Worm (Caenorhabditis elegans) whole organism, midembryonic: ENCODE measurements around the gene sgn-1.
A peak's percentile ranks its signal among the peaks of the same experiment; 100 is the strongest.

ENCODE experiments used
- T22C8.4 ChIP-seq: fragments of 200-800 bp; sonication (Bioruptor generic); IDR thresholded peaks from 2 replicates; pipeline ENCODE4 v1.3.6; 2022; ENCODE audit warnings: missing genetic modification characterization, missing compliant biosample characterization
- cog-1 ChIP-seq: sonication (generic microtip); optimal IDR thresholded peaks from 2 replicates; lab custom pipeline; 2016; ENCODE audit warnings: missing genetic modification characterization, missing compliant biosample characterization
- flt-1 ChIP-seq: fragments of 200-800 bp; sonication (Bioruptor generic); IDR thresholded peaks from 2 replicates; pipeline ENCODE4 v1.3.6; 2022; ENCODE audit warnings: missing genetic modification characterization, missing compliant biosample characterization
- klf-2 ChIP-seq: fragments of 200-800 bp; sonication (Bioruptor generic); conservative IDR thresholded peaks from 2 replicates; pipeline ENCODE4 v1.3.6; 2022; ENCODE audit warnings: missing genetic modification reagents, missing genetic modification characterization, missing compliant biosample characterization
- med-1 ChIP-seq: sonication (generic microtip); optimal IDR thresholded peaks from 2 replicates; lab custom pipeline; 2017; ENCODE audit warnings: missing genetic modification characterization, mild to moderate bottlenecking, missing compliant biosample characterization, antibody characterized with exemption, missing genetic modification reagents; ENCODE audit not compliant: insufficient read depth
- ref-1 ChIP-seq: fragments of 200-800 bp; sonication (Bioruptor generic); conservative IDR thresholded peaks from 2 replicates; pipeline ENCODE4 v1.3.6; 2022; ENCODE audit warnings: missing genetic modification reagents, missing genetic modification characterization, missing compliant biosample characterization
- tab-1 ChIP-seq: fragments of 200-800 bp; sonication (Bioruptor generic); IDR thresholded peaks from 2 replicates; pipeline ENCODE4 v1.3.6; 2022; ENCODE audit warnings: missing genetic modification characterization, missing compliant biosample characterization
- ztf-23 ChIP-seq: fragments of 200-800 bp; sonication (Bioruptor generic); IDR thresholded peaks from 2 replicates; pipeline ENCODE4 v1.3.6; 2022; ENCODE audit warnings: missing genetic modification reagents, missing genetic modification characterization, missing compliant biosample characterization
- ztf-29 ChIP-seq: fragments of 200-800 bp; sonication (Bioruptor generic); IDR thresholded peaks from 2 replicates; pipeline ENCODE4 v1.3.6; 2022; ENCODE audit warnings: missing genetic modification reagents, missing genetic modification characterization, missing compliant biosample characterization

The sgn-1 gene

ce11 chrII:8784235-8784928 lies 912 bp upstream of the sgn-1 start:
- TF ChIP-seq T22C8.4 (GFP tag; lab: Robert Waterston, UW) (no peak), ref-1 (GFP tag; lab: Robert Waterston, UW) (no peak), ztf-29 (GFP tag; lab: Robert Waterston, UW) (no peak), ztf-23 (0 out of 2 replicates have a peak, but pooled peaks have one; percentile 46), tab-1 (GFP tag; lab: Robert Waterston, UW) (0 out of 2 replicates have a peak, but pooled peaks have one; percentile 11)

DNA sequence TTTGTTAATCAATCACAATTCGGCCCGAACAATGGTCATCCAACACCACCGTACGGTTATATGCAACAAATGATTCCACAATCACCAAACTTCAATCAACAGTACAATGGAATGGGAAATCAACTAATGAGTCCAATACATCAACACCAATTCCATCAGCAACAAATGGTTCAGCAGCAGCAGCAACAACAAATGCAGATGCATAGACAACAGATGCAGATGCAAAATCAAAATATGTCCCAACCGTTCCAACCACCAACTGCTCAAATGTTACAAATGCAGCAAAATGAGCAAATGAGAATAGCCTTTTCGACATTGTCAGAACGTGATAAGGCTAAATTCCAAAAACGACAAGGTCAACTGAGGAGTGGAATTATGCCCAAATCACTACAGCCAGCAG lies 7.0 kb downstream of the sgn-1 start:
- TF ChIP-seq klf-2 (GFP tag; lab: Robert Waterston, UW) (no peak), med-1 (GFP tag; lab: Kevin White, UChicago) (no peak), ztf-29 (GFP tag; lab: Robert Waterston, UW) (no peak), flt-1 (no peak), ztf-23 (no peak), ref-1 (GFP tag; lab: Robert Waterston, UW) (no peak), tab-1 (GFP tag; lab: Robert Waterston, UW) (no peak), T22C8.4 (GFP tag; lab: Robert Waterston, UW) (no peak), cog-1 (tag; lab: Kevin White, UChicago) (no peak)

- TF ChIP-seq ztf-29 (GFP tag; lab: Robert Waterston, UW) (no peak), cog-1 (tag; lab: Kevin White, UChicago) (no peak), T22C8.4 (GFP tag; lab: Robert Waterston, UW) (no peak), ref-1 (GFP tag; lab: Robert Waterston, UW) (no peak), klf-2 (GFP tag; lab: Robert Waterston, UW) (no peak), tab-1 (GFP tag; lab: Robert Waterston, UW) (no peak), med-1 (GFP tag; lab: Kevin White, UChicago) (no peak)
Measured at ce11 chrII:8770675-8771074, 12.8 kb downstream of the sgn-1 start, which contains the start of gene let-19. let-19 (plus strand) TSS chrII:8770975.

ce11 chrII:8769375-8769774 lies 14.1 kb downstream of the sgn-1 start:
- no peak for TF ChIP-seq T22C8.4 (GFP tag; lab: Robert Waterston, UW)
- TF ChIP-seq ztf-23: 0 out of 2 replicates have a peak, but pooled peaks have one; percentile 40
- no peak for TF ChIP-seq flt-1

DNA sequence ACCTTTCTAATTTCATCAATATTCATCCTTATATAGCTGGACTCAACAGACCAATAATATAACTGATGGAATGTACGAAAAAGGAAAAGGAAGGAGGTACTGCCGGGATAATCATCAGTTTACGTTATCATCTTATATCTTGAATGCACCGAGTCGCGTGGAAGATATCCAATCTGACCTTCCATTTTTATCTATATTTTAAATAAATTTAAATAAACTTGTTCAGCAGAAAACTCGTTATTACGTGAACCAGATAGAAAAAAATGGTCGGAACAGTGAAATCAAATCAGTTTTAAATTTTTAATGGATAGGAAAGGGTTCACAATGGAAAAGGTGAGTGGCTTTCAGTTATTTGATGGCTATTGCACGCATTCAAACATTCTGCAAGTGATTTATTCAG lies 16.6 kb downstream of the sgn-1 start, which contains the start of gene pah-1:
pah-1 (minus strand) TSS at position 101 of the 400 bp plus-strand sequence.
- TF ChIP-seq tab-1 (GFP tag; lab: Robert Waterston, UW) (no peak), T22C8.4 (GFP tag; lab: Robert Waterston, UW) (no peak), ztf-23 (no peak), flt-1 (no peak), ztf-29 (GFP tag; lab: Robert Waterston, UW) (no peak), cog-1 (tag; lab: Kevin White, UChicago) (no peak), klf-2 (GFP tag; lab: Robert Waterston, UW) (no peak), med-1 (GFP tag; lab: Kevin White, UChicago) (no peak), ref-1 (GFP tag; lab: Robert Waterston, UW) (no peak)

ce11 chrII:8766475-8766874 lies 17.0 kb downstream of the sgn-1 start, which contains the start of the genes nsph-1.1 and K08F8.15:
nsph-1.1 (plus strand) TSS chrII:8766775.
K08F8.15 (plus strand) TSS chrII:8766809.
- TF ChIP-seq klf-2 (GFP tag; lab: Robert Waterston, UW) (no peak), flt-1 (no peak), med-1 (GFP tag; lab: Kevin White, UChicago) (no peak), ref-1 (GFP tag; lab: Robert Waterston, UW) (no peak)

- TF ChIP-seq klf-2 (GFP tag; lab: Robert Waterston, UW) (no peak), ztf-29 (GFP tag; lab: Robert Waterston, UW) (no peak), ref-1 (GFP tag; lab: Robert Waterston, UW) (no peak), flt-1 (no peak), ztf-23 (no peak), T22C8.4 (GFP tag; lab: Robert Waterston, UW) (no peak)
Measured at ce11 chrII:8765131-8765530, 18.3 kb downstream of the sgn-1 start.

DNA sequence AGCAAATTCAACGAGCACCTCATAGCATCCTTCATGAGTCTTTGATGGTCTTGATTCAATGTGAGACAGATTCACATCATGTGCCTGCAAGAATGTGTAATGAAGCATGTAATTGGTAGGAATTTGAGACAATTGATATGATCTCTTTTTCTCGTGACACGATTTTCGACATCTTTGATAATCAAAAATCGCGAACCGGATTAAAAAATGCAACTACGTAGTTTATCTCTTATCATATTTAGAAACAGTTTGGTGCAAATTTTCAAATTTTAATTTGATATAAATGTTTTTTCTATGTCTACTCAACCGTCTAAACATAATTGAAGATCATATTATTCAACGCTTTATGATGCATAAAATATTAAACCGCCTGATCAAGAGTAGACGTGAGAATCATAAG lies 19.1 kb downstream of the sgn-1 start:
- TF ChIP-seq med-1 (GFP tag; lab: Kevin White, UChicago) (no peak), klf-2 (GFP tag; lab: Robert Waterston, UW) (no peak)

DNA sequence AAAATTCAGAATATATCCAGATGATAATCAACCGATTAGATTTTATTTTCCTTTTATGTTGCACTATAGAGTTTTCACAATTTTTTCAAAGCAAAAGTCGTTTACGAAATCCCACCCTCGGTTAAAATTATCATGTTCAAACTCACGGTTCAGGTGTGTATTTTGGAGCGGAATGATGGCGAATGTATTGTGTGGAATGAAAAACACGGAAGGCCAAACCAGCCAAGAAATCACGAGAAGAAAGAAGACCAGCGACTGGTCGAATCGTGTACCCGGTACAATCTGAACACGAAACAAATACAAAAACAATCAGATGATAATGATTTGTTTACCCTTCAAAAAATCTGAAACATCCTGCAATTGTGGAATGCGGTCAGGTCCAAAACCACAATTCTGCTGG lies 20.1 kb downstream of the sgn-1 start:
- TF ChIP-seq flt-1 (no peak), med-1 (GFP tag; lab: Kevin White, UChicago) (no peak), cog-1 (tag; lab: Kevin White, UChicago) (no peak), T22C8.4 (GFP tag; lab: Robert Waterston, UW) (no peak), tab-1 (GFP tag; lab: Robert Waterston, UW) (no peak), ztf-29 (GFP tag; lab: Robert Waterston, UW) (no peak), ztf-23 (no peak), ref-1 (GFP tag; lab: Robert Waterston, UW) (no peak), klf-2 (GFP tag; lab: Robert Waterston, UW) (no peak)

DNA sequence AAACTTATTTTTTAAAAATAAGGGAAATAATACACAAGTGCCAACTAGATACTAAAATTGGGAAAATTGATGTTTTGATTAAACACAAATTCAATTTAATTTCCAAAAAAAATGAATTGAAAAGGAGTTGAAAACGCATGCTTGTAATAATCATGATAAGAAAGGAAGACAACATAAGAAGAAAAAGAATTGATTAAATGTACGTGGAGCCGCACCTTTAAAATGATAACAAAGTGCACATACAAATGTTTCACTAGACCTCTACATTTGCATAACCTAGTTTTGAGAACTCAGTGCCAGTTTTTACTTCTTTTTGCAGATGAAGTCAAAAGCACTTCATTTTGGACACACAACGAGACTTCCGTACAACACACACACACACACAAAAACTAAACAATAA lies 21.7 kb downstream of the sgn-1 start:
- TF ChIP-seq ztf-29 (GFP tag; lab: Robert Waterston, UW): no peak
- no peak for TF ChIP-seq T22C8.4 (GFP tag; lab: Robert Waterston, UW)
- TF ChIP-seq ztf-23: no peak
- no peak for TF ChIP-seq med-1 (GFP tag; lab: Kevin White, UChicago)
- no peak for TF ChIP-seq tab-1 (GFP tag; lab: Robert Waterston, UW)
- no peak for TF ChIP-seq cog-1 (tag; lab: Kevin White, UChicago)
- no peak for TF ChIP-seq flt-1
- TF ChIP-seq ref-1 (GFP tag; lab: Robert Waterston, UW): no peak
- no peak for TF ChIP-seq klf-2 (GFP tag; lab: Robert Waterston, UW)
